Fruit fly (Drosophila melanogaster) S2 (cell line): Measurements from ENCODE around the gene CG4768.

Source experiments
- CG8478 ChIP-seq: fragments of >200 bp; optimal IDR thresholded peaks from 2 replicates; lab custom pipeline; 2018
- CTCF ChIP-seq, 2 experiments: fragments of >200 bp; optimal IDR thresholded peaks; 2 replicates each; lab custom pipeline; 2018

DNA sequence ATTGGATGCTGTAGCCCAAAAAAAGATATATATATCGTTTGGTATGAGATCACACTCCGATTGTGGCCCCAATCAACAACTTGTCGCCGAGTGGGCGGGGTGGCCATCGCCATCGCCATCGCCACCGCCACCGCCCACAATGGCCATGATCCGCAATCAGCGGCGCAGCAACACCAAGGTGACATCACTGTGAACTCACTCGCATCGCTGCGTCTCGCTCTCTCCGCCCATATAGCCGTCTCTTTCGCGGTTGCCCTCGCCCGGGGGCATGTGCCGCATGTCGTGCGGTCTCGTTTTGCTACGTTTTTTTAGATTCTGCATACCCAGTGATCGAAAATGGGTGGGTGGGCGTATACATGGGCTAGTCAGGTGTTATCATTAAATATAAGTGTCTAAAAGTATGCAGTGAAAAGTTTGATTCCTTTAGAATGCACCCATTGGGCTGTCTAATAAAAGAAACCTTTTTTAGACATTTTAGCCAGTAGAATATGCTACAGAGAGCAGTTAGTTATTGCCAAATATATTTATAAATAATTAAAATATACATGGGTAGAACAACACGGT is 25.0 kb upstream of the CG4768 start:
- TF ChIP-seq CG8478 (lab: Kevin White, UChicago) (no peak), CTCF (optimal IDR thresholded peaks at IDR 0.05; lab: Kevin White, UChicago) (no peak)
